Fruit fly (Drosophila melanogaster): ENCODE data around the gene Dh44.
A peak's percentile ranks its signal among the peaks of the same experiment; 100 is the strongest.

Dh44 gene

dm6 chr3R:9637882-9638281, at the start of gene Dh44:
Dh44 (plus strand) TSS chr3R:9638182.
- TF ChIP-seq Pif1B (GFP tag; optimal IDR thresholded peaks at IDR 0.05): no peak
- TF ChIP-seq Pif1A (GFP tag; optimal IDR thresholded peaks at IDR 0.05): no peak
- no peak for TF ChIP-seq CG32121 (GFP tag; IDR thresholded peaks at IDR 0.05)
- TF ChIP-seq D1 (tag; optimal IDR thresholded peaks at IDR 0.05): no peak
- TF ChIP-seq CG34367 (tag; optimal IDR thresholded peaks at IDR 0.05): no peak
- TF ChIP-seq EcR (GFP tag; optimal IDR thresholded peaks at IDR 0.05): no peak

- TF ChIP-seq CG15710 (tag; optimal IDR thresholded peaks at IDR 0.05): peak; percentile 3
- no peak for TF ChIP-seq rn (GFP tag; IDR thresholded peaks at IDR 0.05)
These were observed 46.9 kb upstream of the Dh44 start, which contains the start of the genes bocks and CG8312 for dm6 chr3R:9590952-9591532. bocks (minus strand) TSS chr3R:9591002. CG8312 (plus strand) TSS chr3R:9591309.

DNA sequence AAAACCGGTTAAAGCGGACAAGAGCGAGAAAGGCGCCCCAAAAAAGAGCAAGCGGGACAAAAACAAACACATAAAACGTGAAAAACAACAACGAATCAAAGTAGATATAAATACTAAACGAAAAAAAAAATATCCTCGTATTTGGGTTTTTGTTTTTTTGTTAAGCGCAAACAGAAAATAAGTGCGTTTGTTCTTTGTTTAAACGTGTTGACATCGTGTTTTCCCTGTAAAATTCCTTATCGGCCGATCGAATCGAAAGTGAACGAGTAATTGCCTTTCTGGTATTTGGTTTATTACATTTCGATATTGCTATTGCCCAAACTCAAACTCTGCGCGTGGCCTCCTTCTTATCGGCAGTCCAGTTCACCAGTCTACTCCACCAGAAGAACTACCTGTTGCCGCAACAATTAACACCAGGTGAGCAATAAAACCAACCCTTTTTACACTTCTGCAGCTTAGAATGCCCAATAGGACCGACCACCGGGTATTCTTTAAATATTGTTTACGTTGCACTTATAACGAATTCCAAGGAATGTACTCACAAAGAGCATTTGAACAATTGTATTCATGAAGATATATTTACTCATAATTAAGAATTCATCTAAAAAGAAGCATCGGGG, 46.1 kb upstream of the Dh44 start:
- no peak for TF ChIP-seq Snoo (tag; optimal IDR thresholded peaks at IDR 0.05)
- no peak for TF ChIP-seq CG12605 (GFP tag; IDR thresholded peaks at IDR 0.05)
- no peak for TF ChIP-seq EcR (GFP tag; optimal IDR thresholded peaks at IDR 0.05)
- TF ChIP-seq CG13204 (GFP tag; optimal IDR thresholded peaks at IDR 0.05): no peak
- TF ChIP-seq rn (GFP tag; IDR thresholded peaks at IDR 0.05): no peak
- TF ChIP-seq CG8159 (tag; optimal IDR thresholded peaks at IDR 0.05): no peak
- no peak for TF ChIP-seq CG10348 (GFP tag; IDR thresholded peaks at IDR 0.05)
- TF ChIP-seq CG4496 (GFP tag; IDR thresholded peaks at IDR 0.05): no peak
- no peak for TF ChIP-seq gl (tag; optimal IDR thresholded peaks at IDR 0.05)
- TF ChIP-seq CG8301 (tag; optimal IDR thresholded peaks at IDR 0.05): no peak
- no peak for TF ChIP-seq CG17806 (tag; optimal IDR thresholded peaks at IDR 0.05)
- no peak for TF ChIP-seq CG32121 (GFP tag; IDR thresholded peaks at IDR 0.05)
- no peak for TF ChIP-seq CG9948 (tag; optimal IDR thresholded peaks at IDR 0.05)
- TF ChIP-seq Ets98B (GFP tag; IDR thresholded peaks at IDR 0.05): no peak
- no peak for TF ChIP-seq Pif1A (GFP tag; optimal IDR thresholded peaks at IDR 0.05)

dm6 chr3R:9593408-9594250, 44.4 kb upstream of the Dh44 start:
- TF ChIP-seq CG8159 (tag; optimal IDR thresholded peaks at IDR 0.05) (peak; percentile 85), CG13204 (GFP tag; optimal IDR thresholded peaks at IDR 0.05) (peak; percentile 35), CG17806 (tag; optimal IDR thresholded peaks at IDR 0.05) (peak; percentile 85), fd96Ca (GFP tag; IDR thresholded peaks at IDR 0.05) (0 out of 3 replicates have a peak, but pooled peaks have one; percentile 37), CG10348 (GFP tag; IDR thresholded peaks at IDR 0.05) (no peak), rn (GFP tag; IDR thresholded peaks at IDR 0.05) (peak; percentile 62), Pif1A (GFP tag; optimal IDR thresholded peaks at IDR 0.05) (peak; percentile 62), EcR (GFP tag; optimal IDR thresholded peaks at IDR 0.05) (no peak), CG8301 (tag; optimal IDR thresholded peaks at IDR 0.05) (peak; percentile 69), CG12605 (GFP tag; IDR thresholded peaks at IDR 0.05) (peak; percentile 72), Snoo (tag; optimal IDR thresholded peaks at IDR 0.05) (no peak), Ets98B (GFP tag; IDR thresholded peaks at IDR 0.05) (peak; percentile 73), CG34367 (tag; optimal IDR thresholded peaks at IDR 0.05) (peak; percentile 70), CG9948 (tag; optimal IDR thresholded peaks at IDR 0.05) (peak; percentile 87), CG4496 (GFP tag; IDR thresholded peaks at IDR 0.05) (peak; percentile 81; the same call in 2 of the 3 replicates), Pif1B (GFP tag; optimal IDR thresholded peaks at IDR 0.05) (peak; percentile 56), gl (tag; optimal IDR thresholded peaks at IDR 0.05) (peak; percentile 48), CG32121 (GFP tag; IDR thresholded peaks at IDR 0.05) (peak; percentile 81), D1 (tag; optimal IDR thresholded peaks at IDR 0.05) (no peak), CG14655 (GFP tag; optimal IDR thresholded peaks at IDR 0.05) (peak; percentile 76), CG15710 (tag; optimal IDR thresholded peaks at IDR 0.05) (peak; percentile 84)

dm6 chr3R:9594251-9594581, 43.8 kb upstream of the Dh44 start:
- TF ChIP-seq CG15710 (tag; optimal IDR thresholded peaks at IDR 0.05) (peak; percentile 39), CG14655 (GFP tag; optimal IDR thresholded peaks at IDR 0.05) (peak; percentile 71), CG8301 (tag; optimal IDR thresholded peaks at IDR 0.05) (peak; percentile 30), D1 (tag; optimal IDR thresholded peaks at IDR 0.05) (no peak), CG8159 (tag; optimal IDR thresholded peaks at IDR 0.05) (peak; percentile 63), CG13204 (GFP tag; optimal IDR thresholded peaks at IDR 0.05) (no peak), CG34367 (tag; optimal IDR thresholded peaks at IDR 0.05) (peak; percentile 45)

DNA sequence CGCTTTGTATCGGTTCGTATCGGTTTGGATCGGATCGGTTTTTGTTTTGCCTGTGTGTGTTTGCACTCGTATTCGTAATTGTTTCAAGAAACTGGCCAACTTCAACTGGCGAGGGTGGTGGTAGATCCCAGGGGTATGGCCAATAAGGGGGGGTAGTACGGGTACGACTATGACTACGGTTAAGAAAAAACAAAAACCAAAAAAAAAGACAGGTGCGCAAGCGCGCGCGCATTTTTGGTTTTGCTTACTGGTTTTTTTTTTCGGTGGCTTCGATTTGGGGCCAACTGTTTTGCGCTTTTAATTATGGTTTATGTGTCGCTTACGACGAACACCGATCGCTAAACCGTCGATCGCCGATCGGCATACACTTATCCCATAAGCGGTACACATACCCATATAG, 43.1 kb upstream of the Dh44 start:
- no peak for TF ChIP-seq CG10348 (GFP tag; IDR thresholded peaks at IDR 0.05)
- TF ChIP-seq CG17806 (tag; optimal IDR thresholded peaks at IDR 0.05): no peak
- TF ChIP-seq rn (GFP tag; IDR thresholded peaks at IDR 0.05): 0 out of 2 replicates have a peak, but pooled peaks have one; percentile 29
- TF ChIP-seq Ets98B (GFP tag; IDR thresholded peaks at IDR 0.05): no peak; the same call in 1 of the 2 replicates
- TF ChIP-seq EcR (GFP tag; optimal IDR thresholded peaks at IDR 0.05): no peak
- peak; percentile 24; the same call in 1 of the 2 replicates for TF ChIP-seq CG32121 (GFP tag; IDR thresholded peaks at IDR 0.05)
- no peak for TF ChIP-seq CG14655 (GFP tag; optimal IDR thresholded peaks at IDR 0.05)
- peak; percentile 66; the same call in 1 of the 3 replicates for TF ChIP-seq fd96Ca (GFP tag; IDR thresholded peaks at IDR 0.05)
- TF ChIP-seq CG12605 (GFP tag; IDR thresholded peaks at IDR 0.05): peak; percentile 19; the same call in 1 of the 2 replicates
